Fruit fly (Drosophila melanogaster) S2 (cell line): ENCODE data around the gene SAK.

Experiments
- CG8478 ChIP-seq: fragments of >200 bp; optimal IDR thresholded peaks from 2 replicates; lab custom pipeline; 2018
- CTCF ChIP-seq, 2 experiments: fragments of >200 bp; optimal IDR thresholded peaks; 2 replicates each; lab custom pipeline; 2018

- TF ChIP-seq CG8478 (lab: Kevin White, UChicago) (no peak), CTCF (optimal IDR thresholded peaks at IDR 0.05; lab: Kevin White, UChicago) (no peak)
Measured at dm6 chr3L:21542059-21542458, 26.4 kb upstream of the SAK start, which contains the start of gene CG33290.
